Worm (Caenorhabditis elegans) whole organism, L4 larva: ENCODE measurements around the gene cut-1.

Experiments used
- T20F7.1 ChIP-seq: fragments of 200-800 bp; sonication (Bioruptor generic); optimal IDR thresholded peaks from 2 replicates; lab custom pipeline; 2018; ENCODE audit warnings: mild to moderate bottlenecking, missing genetic modification characterization, missing compliant biosample characterization
- Y48G9A.11 ChIP-seq: fragments of 200-800 bp; sonication (Bioruptor generic); IDR thresholded peaks from 2 replicates; pipeline ENCODE4 v1.3.6; 2022; ENCODE audit warnings: missing genetic modification reagents, missing genetic modification characterization, missing compliant biosample characterization
- ama-1 ChIP-seq: fragments of 150-350 bp; optimal IDR thresholded peaks from 2 replicates; lab custom pipeline; 2014; ENCODE audit warnings: inconsistent platforms, mixed read lengths
- ceh-82 ChIP-seq: sonication (generic microtip); optimal IDR thresholded peaks from 2 replicates; lab custom pipeline; 2017; ENCODE audit warnings: missing biosample characterization, missing genetic modification characterization
- ces-1 ChIP-seq: fragments of 150-350 bp; sonication (generic microtip); optimal IDR thresholded peaks from 4 replicates; lab custom pipeline; 2014; ENCODE audit warnings: missing biosample characterization, missing genetic modification reagents, missing genetic modification characterization
- lin-15B ChIP-seq: fragments of 150-350 bp; sonication (generic microtip); optimal IDR thresholded peaks from 3 replicates; lab custom pipeline; 2014; ENCODE audit warnings: missing biosample characterization, missing genetic modification characterization
- lin-38 ChIP-seq: fragments of 200-800 bp; sonication (Bioruptor generic); IDR thresholded peaks from 2 replicates; pipeline ENCODE4 v1.3.6; 2022; ENCODE audit warnings: missing genetic modification reagents, missing genetic modification characterization, missing compliant biosample characterization
- lin-39 ChIP-seq: fragments of 150-350 bp; optimal IDR thresholded peaks from 2 replicates; lab custom pipeline; 2014; ENCODE audit warnings: missing biosample characterization, missing genetic modification reagents, missing genetic modification characterization
- mep-1 ChIP-seq: fragments of 150-350 bp; sonication (generic microtip); optimal IDR thresholded peaks from 3 replicates; lab custom pipeline; 2014; ENCODE audit warnings: missing biosample characterization, missing genetic modification characterization
- mes-2 ChIP-seq: sonication (generic microtip); optimal IDR thresholded peaks from 2 replicates; lab custom pipeline; 2016; ENCODE audit warnings: missing genotype, mild to moderate bottlenecking, missing genetic modification characterization, missing compliant biosample characterization; ENCODE audit not compliant: poor library complexity, severe bottlenecking
- pha-4 ChIP-seq, 2 experiments: fragments of 150-350 bp in 1 of 2; fragments of 200-800 bp in 1 of 2; sonication (Bioruptor generic) in 1 of 2; IDR thresholded peaks in 1 of 2; optimal IDR thresholded peaks in 1 of 2; 2 replicates each; pipeline versions ENCODE4 v1.3.6 to Lab custom; 2014 to 2022; ENCODE audit warnings: missing genetic modification characterization in 2 of 2, missing genetic modification reagents in 2 of 2, missing biosample characterization in 1 of 2, missing compliant biosample characterization in 1 of 2
- snpc-4 ChIP-seq: fragments of 150-350 bp; optimal IDR thresholded peaks from 2 replicates; lab custom pipeline; 2014; ENCODE audit warnings: missing biosample characterization, missing genetic modification characterization
- tra-1 ChIP-seq: fragments of 200-800 bp; sonication (Bioruptor generic); IDR thresholded peaks from 2 replicates; pipeline ENCODE4 v1.3.6; 2022; ENCODE audit warnings: missing genetic modification reagents, missing genetic modification characterization, missing compliant biosample characterization

DNA sequence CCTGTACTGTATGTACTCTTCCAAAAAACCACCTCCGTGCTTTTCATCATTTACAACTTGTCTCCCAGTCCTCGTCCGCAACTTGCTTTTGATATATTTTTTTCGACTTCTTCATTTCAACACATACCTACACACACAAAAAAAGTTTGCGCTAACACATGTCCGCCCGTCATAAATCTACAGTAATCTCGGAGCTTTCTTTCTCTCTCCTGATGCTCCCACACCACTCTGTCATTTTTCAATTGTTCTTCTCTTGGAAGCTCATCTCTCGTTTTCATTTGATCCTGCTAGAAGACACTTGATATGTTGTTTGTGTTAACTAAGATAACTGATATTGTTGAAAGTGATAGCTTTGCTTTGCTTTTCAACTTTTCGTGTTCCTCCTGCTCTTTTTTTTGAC, 12.3 kb downstream of the cut-1 start:
- TF ChIP-seq lin-15B (tag; lab: Kevin White, UChicago) (no peak), T20F7.1 (GFP tag; lab: Kevin White, UChicago) (no peak), mep-1 (tag; lab: Kevin White, UChicago) (no peak), snpc-4 (no peak), tra-1 (GFP tag; lab: Robert Waterston, UW) (no peak), pha-4 (GFP tag; IDR thresholded peaks at IDR 0.05; lab: Robert Waterston, UW) (no peak), pha-4 (tag; optimal IDR thresholded peaks at IDR 0.05; lab: Kevin White, UChicago) (no peak), lin-38 (GFP tag; lab: Robert Waterston, UW) (no peak), ces-1 (GFP tag; lab: Kevin White, UChicago) (no peak), ceh-82 (no peak), ama-1 (lab: Kevin White, UChicago) (no peak), Y48G9A.11 (no peak), mes-2 (no peak), lin-39 (tag; lab: Kevin White, UChicago) (no peak)
